Fruit fly (Drosophila melanogaster) whole organism, pupa: ENCODE data around the gene CG8260.

ENCODE experiments used
- CG12605 ChIP-seq: fragments of 200-800 bp; sonication (Bioruptor generic); IDR thresholded peaks from 2 replicates; pipeline ENCODE4 v1.3.6; 2022; ENCODE audit warnings: missing biosample characterization, missing genetic modification characterization
- CG13204 ChIP-seq: fragments of 200-800 bp; sonication (Bioruptor generic); optimal IDR thresholded peaks from 2 replicates; lab custom pipeline; 2018; ENCODE audit warnings: missing biosample characterization, mild to moderate bottlenecking, missing genetic modification characterization, moderate library complexity
- CG14655 ChIP-seq: fragments of 200-800 bp; sonication (Bioruptor generic); optimal IDR thresholded peaks from 3 replicates; lab custom pipeline; 2017; ENCODE audit warnings: mild to moderate bottlenecking, missing biosample characterization, missing genetic modification reagents, missing genetic modification characterization
- CG15710 ChIP-seq: fragments of 200-800 bp; sonication (Bioruptor generic); optimal IDR thresholded peaks from 2 replicates; lab custom pipeline; 2018; ENCODE audit warnings: missing biosample characterization, mild to moderate bottlenecking, missing genetic modification characterization, moderate library complexity
- CG32121 ChIP-seq: fragments of 200-800 bp; sonication (Bioruptor generic); IDR thresholded peaks from 2 replicates; pipeline ENCODE4 v1.3.6; 2022; ENCODE audit warnings: missing biosample characterization, missing genetic modification characterization
- CG8159 ChIP-seq: fragments of 200-800 bp; sonication (Bioruptor generic); optimal IDR thresholded peaks from 3 replicates; lab custom pipeline; 2018; ENCODE audit warnings: missing biosample characterization, mild to moderate bottlenecking, missing genetic modification characterization, moderate library complexity
- EcR ChIP-seq: fragments of 200-800 bp; sonication (Bioruptor generic); optimal IDR thresholded peaks from 3 replicates; lab custom pipeline; 2019; ENCODE audit warnings: missing biosample characterization, missing genetic modification characterization, mild to moderate bottlenecking, moderate library complexity, missing genetic modification reagents
- Ets98B ChIP-seq: fragments of 200-800 bp; sonication (Bioruptor generic); IDR thresholded peaks from 2 replicates; pipeline ENCODE4 v1.3.6; 2022; ENCODE audit warnings: missing biosample characterization, missing genetic modification characterization
- Pif1B ChIP-seq: fragments of 200-800 bp; sonication (Bioruptor generic); optimal IDR thresholded peaks from 3 replicates; lab custom pipeline; 2016; ENCODE audit warnings: missing biosample characterization, missing genetic modification characterization
- fd96Ca ChIP-seq: fragments of 200-800 bp; sonication (Bioruptor generic); IDR thresholded peaks from 3 replicates; pipeline ENCODE4 v1.3.6; 2022; ENCODE audit warnings: missing biosample characterization, missing genetic modification characterization
- gl ChIP-seq: fragments of 200-800 bp; sonication (Bioruptor generic); optimal IDR thresholded peaks from 2 replicates; lab custom pipeline; 2018; ENCODE audit warnings: missing biosample characterization, mild to moderate bottlenecking, missing genetic modification characterization

DNA sequence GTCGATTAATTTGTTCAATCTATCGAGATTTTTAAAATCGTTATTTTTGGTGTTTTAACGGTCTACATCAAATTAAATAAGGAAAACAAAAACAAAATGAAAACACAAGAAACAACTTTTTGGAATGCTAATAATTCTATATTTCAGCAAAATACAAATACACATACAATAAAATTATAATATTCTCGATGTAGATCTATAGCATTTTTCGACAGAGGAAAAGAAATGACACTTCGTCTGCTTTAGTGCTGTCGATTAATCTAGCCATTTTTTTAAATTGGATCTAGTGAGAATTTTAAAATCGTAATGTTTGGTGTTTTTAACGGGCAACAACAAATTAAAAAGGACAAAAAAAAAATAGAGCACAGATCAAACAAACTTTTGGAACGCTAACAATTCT is 19.0 kb upstream of the CG8260 start, which contains the start of gene Arp6:
- TF ChIP-seq gl (tag; lab: Kevin White, UChicago) = no peak
- TF ChIP-seq CG15710 (tag; lab: Kevin White, UChicago) = no peak
- no peak for TF ChIP-seq CG8159 (tag; lab: Kevin White, UChicago)
- no peak for TF ChIP-seq CG12605
- no peak for TF ChIP-seq Pif1B (GFP tag; lab: Kevin White, UChicago)
- TF ChIP-seq Ets98B (GFP tag; lab: Robert Waterston, UW) = no peak
- TF ChIP-seq EcR (GFP tag; lab: Kevin White, UChicago) = no peak
- no peak for TF ChIP-seq CG14655
- no peak for TF ChIP-seq CG13204 (GFP tag; lab: Kevin White, UChicago)
- no peak for TF ChIP-seq CG32121 (GFP tag; lab: Robert Waterston, UW)
- no peak for TF ChIP-seq fd96Ca (GFP tag; lab: Robert Waterston, UW)
